Worm (Caenorhabditis elegans) whole organism, mixed stage, embryonic: ENCODE results near the gene srd-43.

Experiments used
- blmp-1 ChIP-seq: fragments of 150-350 bp; optimal IDR thresholded peaks from 2 replicates; lab custom pipeline; 2014; ENCODE audit warnings: missing biosample characterization, missing genetic modification characterization
- ces-1 ChIP-seq: fragments of 150-350 bp; optimal IDR thresholded peaks from 2 replicates; lab custom pipeline; 2014; ENCODE audit warnings: missing biosample characterization, missing genetic modification reagents, missing genetic modification characterization
- drap-1 ChIP-seq: fragments of 200-800 bp; sonication (Bioruptor generic); optimal IDR thresholded peaks from 3 replicates; lab custom pipeline; 2018; ENCODE audit warnings: mild to moderate bottlenecking, missing genetic modification characterization, missing compliant biosample characterization
- elt-1 ChIP-seq: sonication (generic microtip); optimal IDR thresholded peaks from 2 replicates; lab custom pipeline; 2017; ENCODE audit warnings: missing genetic modification characterization, mild to moderate bottlenecking, missing compliant biosample characterization, antibody characterized with exemption, moderate library complexity, borderline replicate concordance; ENCODE audit not compliant: insufficient read depth
- flh-1 ChIP-seq: fragments of 200-800 bp; sonication (Bioruptor generic); optimal IDR thresholded peaks from 2 replicates; lab custom pipeline; 2018; ENCODE audit warnings: mild to moderate bottlenecking, missing genetic modification characterization, moderate library complexity, missing compliant biosample characterization
- hlh-1 ChIP-seq: fragments of 150-350 bp; optimal IDR thresholded peaks from 2 replicates; lab custom pipeline; 2014; ENCODE audit warnings: missing biosample characterization, missing genetic modification reagents, missing genetic modification characterization
- lin-13 ChIP-seq: fragments of 150-350 bp; optimal IDR thresholded peaks from 2 replicates; lab custom pipeline; 2014; ENCODE audit warnings: missing biosample characterization, missing genetic modification characterization
- lin-32 ChIP-seq: fragments of 200-800 bp; sonication (Bioruptor generic); optimal IDR thresholded peaks from 2 replicates; lab custom pipeline; 2018; ENCODE audit warnings: mild to moderate bottlenecking, missing genetic modification characterization, missing compliant biosample characterization
- mab-5 ChIP-seq: fragments of 150-350 bp; optimal IDR thresholded peaks from 2 replicates; lab custom pipeline; 2014; ENCODE audit warnings: missing biosample characterization, missing genetic modification characterization
- mep-1 ChIP-seq: fragments of 150-350 bp; optimal IDR thresholded peaks from 2 replicates; lab custom pipeline; 2017; ENCODE audit warnings: missing biosample characterization, missing genetic modification reagents, missing genetic modification characterization, inconsistent platforms
- mls-2 ChIP-seq: sonication (generic microtip); optimal IDR thresholded peaks from 2 replicates; lab custom pipeline; 2016; ENCODE audit warnings: mild to moderate bottlenecking, missing genetic modification characterization, moderate library complexity, missing compliant biosample characterization
- nhr-12 ChIP-seq: fragments of 150-350 bp; optimal IDR thresholded peaks from 2 replicates; lab custom pipeline; 2014; ENCODE audit warnings: missing biosample characterization, missing genetic modification characterization
- nhr-237 ChIP-seq: fragments of 150-350 bp; optimal IDR thresholded peaks from 2 replicates; lab custom pipeline; 2014; ENCODE audit warnings: missing biosample characterization, missing genetic modification characterization
- nhr-28 ChIP-seq: fragments of 150-350 bp; optimal IDR thresholded peaks from 2 replicates; lab custom pipeline; 2014; ENCODE audit warnings: missing biosample characterization, missing genetic modification characterization
- nhr-76 ChIP-seq: sonication (generic microtip); optimal IDR thresholded peaks from 2 replicates; lab custom pipeline; 2017; ENCODE audit warnings: missing biosample characterization, missing genetic modification characterization
- pha-4 ChIP-seq: fragments of 150-350 bp; optimal IDR thresholded peaks from 2 replicates; lab custom pipeline; 2018; ENCODE audit warnings: missing biosample characterization, missing genetic modification reagents, missing genetic modification characterization
- tbx-8 ChIP-seq: fragments of 200-800 bp; sonication (Bioruptor generic); optimal IDR thresholded peaks from 2 replicates; lab custom pipeline; 2018; ENCODE audit warnings: mild to moderate bottlenecking, missing genetic modification characterization, moderate library complexity, missing compliant biosample characterization
- unc-120 ChIP-seq: sonication (generic microtip); optimal IDR thresholded peaks from 2 replicates; lab custom pipeline; 2017; ENCODE audit warnings: missing genetic modification characterization, missing compliant biosample characterization; ENCODE audit not compliant: poor library complexity, severe bottlenecking
- unc-39 ChIP-seq: fragments of 150-350 bp; optimal IDR thresholded peaks from 2 replicates; lab custom pipeline; 2014; ENCODE audit warnings: missing biosample characterization, missing genetic modification characterization
- unc-62 ChIP-seq: fragments of 150-350 bp; optimal IDR thresholded peaks from 2 replicates; lab custom pipeline; 2014; ENCODE audit warnings: missing biosample characterization, missing genetic modification reagents, missing genetic modification characterization
- zip-8 ChIP-seq: fragments of 150-350 bp; optimal IDR thresholded peaks from 2 replicates; lab custom pipeline; 2014; ENCODE audit warnings: missing biosample characterization, missing genetic modification characterization
- ztf-11 ChIP-seq: fragments of 150-350 bp; optimal IDR thresholded peaks from 2 replicates; lab custom pipeline; 2014; ENCODE audit warnings: missing biosample characterization, missing genetic modification characterization

srd-43 gene

DNA sequence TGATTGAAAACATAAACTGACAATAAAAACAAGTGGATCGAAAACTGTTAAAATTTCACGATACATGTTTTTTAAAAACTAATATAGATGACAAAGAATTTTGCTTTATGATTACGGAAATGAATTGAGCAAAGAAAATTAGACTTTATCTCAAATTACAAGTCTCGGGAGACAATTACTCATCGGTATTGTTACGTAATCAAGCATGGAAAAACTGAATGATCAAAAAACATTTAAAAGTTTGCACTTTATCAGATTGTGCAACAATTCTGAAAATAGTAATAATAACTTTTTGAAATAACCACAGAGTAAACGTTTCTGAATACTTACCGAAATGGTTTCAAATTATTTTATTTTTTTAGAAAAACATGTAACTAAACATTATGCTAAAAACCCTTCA lies at the start of gene srd-43:
TSS of gene srd-43 (minus strand) at position 66 of the 400 bp plus-strand sequence.
- TF ChIP-seq mab-5 (no peak), pha-4 (tag; lab: Kevin White, UChicago) (no peak), zip-8 (peak; percentile 92), nhr-237 (tag; lab: Kevin White, UChicago) (no peak), ces-1 (GFP tag; lab: Kevin White, UChicago) (no peak), lin-32 (GFP tag; lab: Kevin White, UChicago) (no peak)

DNA sequence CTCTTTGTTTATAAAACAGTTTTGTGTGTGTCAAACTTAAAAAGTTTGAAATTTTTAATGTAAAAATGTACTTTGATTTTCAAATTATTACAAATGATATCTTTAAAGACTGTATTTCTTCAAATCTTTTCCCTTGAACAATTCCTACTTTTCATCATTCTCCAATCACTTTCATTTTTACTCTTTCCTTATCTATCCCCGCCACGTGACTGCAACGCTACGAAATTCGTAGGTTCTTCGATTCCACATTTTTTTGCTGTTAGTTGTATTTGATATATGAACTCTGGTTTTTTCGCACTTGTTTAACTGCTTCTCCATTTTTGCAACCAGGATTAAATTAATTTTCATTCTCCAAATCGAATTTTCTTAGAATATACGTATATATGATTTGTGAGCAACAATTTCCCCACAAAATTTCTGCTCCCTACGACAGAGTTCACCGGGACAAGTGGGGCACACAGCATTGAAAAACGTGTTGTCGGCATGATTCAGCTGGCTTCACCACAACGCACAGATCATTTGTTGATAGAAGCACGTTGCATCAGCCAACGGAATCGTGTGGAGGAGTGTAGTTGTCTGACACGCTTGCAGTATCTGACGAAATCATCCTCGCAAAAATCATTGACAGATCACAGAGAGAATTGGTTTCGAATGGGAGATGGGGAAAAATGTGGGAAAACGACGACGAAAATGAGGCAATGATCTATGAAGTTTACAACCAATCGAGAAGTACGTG lies 49.2 kb upstream of the srd-43 start:
- TF ChIP-seq mab-5: no peak

DNA sequence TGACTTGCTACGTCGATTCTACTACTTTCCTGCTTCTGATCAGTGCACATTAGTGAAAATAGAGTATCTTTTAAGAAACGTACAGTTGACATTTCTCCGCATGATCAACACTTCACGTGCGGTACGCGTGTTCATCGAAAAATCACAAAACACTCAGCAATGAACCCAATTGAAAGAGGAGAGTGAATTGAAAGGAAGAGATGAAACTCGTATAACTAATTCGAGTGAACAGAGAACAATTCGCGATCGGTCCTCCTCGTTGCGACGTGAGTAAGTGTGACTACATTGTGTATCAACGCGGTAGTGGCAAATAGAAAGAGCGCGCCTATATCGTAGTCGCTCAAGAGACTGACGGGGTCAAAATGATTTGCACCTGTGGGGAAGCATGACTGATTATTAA lies 47.9 kb upstream of the srd-43 start:
- TF ChIP-seq zip-8 (no peak), pha-4 (tag; lab: Kevin White, UChicago) (peak; percentile 18), unc-120 (no peak), unc-62 (GFP tag; lab: Kevin White, UChicago) (no peak)

DNA sequence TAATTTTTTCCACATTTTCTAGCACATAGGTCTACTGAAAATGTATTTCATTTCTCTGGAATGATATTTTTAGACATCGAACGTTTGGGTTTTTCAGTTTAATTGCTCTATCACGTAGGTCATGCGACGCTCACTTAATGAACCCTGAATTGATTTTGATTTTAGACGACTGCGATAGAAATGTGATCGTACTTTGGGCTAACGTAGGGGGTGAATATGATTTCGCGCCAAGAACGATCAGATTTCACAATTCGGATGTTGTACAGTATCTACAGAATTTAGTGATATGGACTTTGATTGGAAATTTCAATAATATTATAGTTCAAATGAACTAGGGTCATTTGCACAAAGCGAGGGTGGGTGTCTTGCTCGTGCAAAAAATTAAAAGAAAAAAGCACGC lies 46.5 kb upstream of the srd-43 start:
- no peak for TF ChIP-seq pha-4 (tag; lab: Kevin White, UChicago)
- TF ChIP-seq blmp-1 (tag; lab: Kevin White, UChicago): no peak
- TF ChIP-seq mep-1 (tag; lab: Kevin White, UChicago): no peak
- no peak for TF ChIP-seq unc-39 (tag; lab: Kevin White, UChicago)
- no peak for TF ChIP-seq nhr-28 (tag; lab: Kevin White, UChicago)
- TF ChIP-seq mls-2 (tag; lab: Kevin White, UChicago): no peak
- no peak for TF ChIP-seq ztf-11 (tag; lab: Kevin White, UChicago)
- TF ChIP-seq hlh-1 (tag; lab: Kevin White, UChicago): no peak
- no peak for TF ChIP-seq unc-120
- no peak for TF ChIP-seq flh-1
- no peak for TF ChIP-seq drap-1 (GFP tag; lab: Kevin White, UChicago)

DNA sequence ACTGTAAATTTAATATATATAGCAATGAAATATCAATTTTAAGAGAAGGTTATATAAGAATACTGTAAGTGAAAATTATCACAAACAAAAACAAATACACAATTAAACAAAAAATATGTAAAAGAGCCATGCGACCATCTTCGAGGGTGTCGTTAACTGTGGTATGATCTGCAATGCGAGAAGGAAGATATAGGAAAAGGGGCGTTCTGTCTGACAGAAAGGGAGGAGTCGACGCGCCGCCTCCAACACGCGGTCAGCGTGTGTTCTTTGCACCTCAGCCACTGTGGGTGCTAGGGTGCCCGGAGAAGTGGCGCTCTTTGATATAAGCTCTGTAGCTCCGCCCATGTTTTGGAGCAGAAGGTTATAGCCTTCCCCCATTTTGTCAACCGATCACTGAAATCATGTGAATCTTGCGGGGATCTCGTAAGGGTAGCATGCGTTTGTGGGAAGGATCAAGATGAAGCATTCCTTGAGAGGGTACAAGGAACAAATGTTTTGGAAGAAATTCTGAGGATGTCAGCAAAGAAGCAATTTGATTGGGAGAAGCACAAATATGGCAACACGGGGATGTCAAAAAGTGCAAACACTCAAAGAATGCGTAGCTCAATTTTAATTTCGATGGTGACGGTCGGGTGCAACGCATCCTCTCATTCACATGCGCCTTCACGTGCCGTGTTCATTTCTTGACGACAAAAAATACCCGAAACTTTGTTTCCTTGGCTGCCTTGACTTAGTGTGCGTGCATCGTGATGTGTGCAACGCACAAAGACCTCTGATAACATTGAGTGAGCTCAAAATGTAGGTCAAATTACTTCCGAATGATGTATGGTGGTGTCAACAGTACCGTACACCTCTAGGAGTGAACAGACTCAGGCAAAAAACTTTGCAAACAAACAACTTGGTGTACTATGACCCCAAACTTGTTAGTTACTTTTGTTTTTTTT lies 45.4 kb upstream of the srd-43 start, which contains the start of gene mxl-3:
TSS of gene mxl-3 (minus strand) at position 1 of the 944 bp plus-strand sequence.
- TF ChIP-seq unc-62 (GFP tag; lab: Kevin White, UChicago): no peak
- TF ChIP-seq nhr-28 (tag; lab: Kevin White, UChicago): no peak
- no peak for TF ChIP-seq ces-1 (GFP tag; lab: Kevin White, UChicago)
- TF ChIP-seq nhr-76 (tag; lab: Kevin White, UChicago): no peak
- no peak for TF ChIP-seq mep-1 (tag; lab: Kevin White, UChicago)
- TF ChIP-seq ztf-11 (tag; lab: Kevin White, UChicago): no peak

DNA sequence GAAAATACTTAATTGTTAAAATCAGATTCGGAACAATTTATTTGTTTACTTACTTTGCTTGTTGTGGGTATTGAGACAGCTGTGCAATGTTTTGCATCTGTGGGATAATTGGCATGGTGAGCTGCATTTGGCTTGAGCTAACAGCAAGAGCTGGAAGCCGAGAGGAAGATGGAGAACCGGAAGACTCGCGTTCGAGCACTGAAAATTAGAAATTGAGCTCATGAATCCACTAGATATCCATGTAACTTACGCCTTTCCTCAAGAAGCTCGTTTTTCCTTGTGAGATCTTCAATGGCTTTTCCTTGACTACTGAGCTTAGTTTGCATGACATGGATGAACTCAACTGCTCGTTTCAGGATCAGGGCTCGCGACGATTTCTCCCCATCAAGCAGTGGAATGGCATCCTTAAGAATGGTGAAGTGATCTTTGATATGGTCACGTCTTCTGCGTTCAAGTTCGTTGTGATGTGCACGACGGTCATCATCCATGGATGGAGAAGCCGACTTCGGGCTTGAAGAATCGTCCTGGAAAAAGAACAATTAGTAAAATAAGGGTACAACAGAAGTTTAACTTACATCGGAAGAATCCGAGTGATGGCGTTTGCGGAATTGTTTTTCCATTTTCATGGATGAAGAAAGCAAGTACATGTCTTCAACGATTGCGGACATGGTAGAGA lies 44.6 kb upstream of the srd-43 start:
- TF ChIP-seq lin-13 (no peak), ces-1 (GFP tag; lab: Kevin White, UChicago) (no peak), nhr-12 (tag; lab: Kevin White, UChicago) (no peak), elt-1 (tag; lab: Kevin White, UChicago) (no peak), tbx-8 (GFP tag; lab: Kevin White, UChicago) (no peak), mls-2 (tag; lab: Kevin White, UChicago) (no peak)
